Fruit fly (Drosophila melanogaster) whole organism: Measurements from ENCODE around the gene sba.

Experiments used
- Dll ChIP-seq: fragments of >200 bp; optimal IDR thresholded peaks from 2 replicates; lab custom pipeline; 2017
- pan ChIP-seq: fragments of >200 bp; optimal IDR thresholded peaks from 2 replicates; lab custom pipeline; 2017
- usp ChIP-seq: fragments of >200 bp; optimal IDR thresholded peaks from 2 replicates; lab custom pipeline; 2017; ENCODE audit warnings: missing biosample characterization, missing genetic modification characterization, mixed read lengths

- TF ChIP-seq pan (lab: Kevin White, UChicago) (no peak), Dll (lab: Kevin White, UChicago) (no peak), usp (GFP tag; lab: Kevin White, UChicago) (no peak)
Measured at dm6 chr3R:23942550-23942949, 19.8 kb upstream of the sba start.
